Fruit fly (Drosophila melanogaster) whole organism, prepupa: ENCODE measurements around the gene CG18542.

Source experiments
- CG15336 ChIP-seq: fragments of 200-800 bp; sonication (Bioruptor generic); IDR thresholded peaks from 2 replicates; pipeline ENCODE4 v1.3.6; 2022; ENCODE audit warnings: missing biosample characterization, missing genetic modification characterization
- CG3032 ChIP-seq: fragments of 200-800 bp; optimal IDR thresholded peaks from 2 replicates; lab custom pipeline; 2019; ENCODE audit warnings: missing biosample characterization, mild to moderate bottlenecking, missing genetic modification characterization, moderate library complexity
- CG32006 ChIP-seq: fragments of 200-800 bp; sonication (Bioruptor generic); optimal IDR thresholded peaks from 3 replicates; lab custom pipeline; 2017; ENCODE audit warnings: missing biosample characterization, mild to moderate bottlenecking, missing genetic modification characterization
- Hr39 ChIP-seq: fragments of 200-800 bp; sonication (Bioruptor generic); optimal IDR thresholded peaks from 2 replicates; lab custom pipeline; 2016; ENCODE audit warnings: missing biosample characterization, missing genetic modification characterization
- Sox14 ChIP-seq: fragments of 200-800 bp; sonication (Bioruptor generic); optimal IDR thresholded peaks from 3 replicates; lab custom pipeline; 2016; ENCODE audit warnings: missing biosample characterization, missing genetic modification characterization
- esn ChIP-seq: fragments of 200-800 bp; sonication (Bioruptor generic); optimal IDR thresholded peaks from 2 replicates; lab custom pipeline; 2016; ENCODE audit warnings: missing biosample characterization, mild to moderate bottlenecking, missing genetic modification characterization, moderate library complexity
- pdm3 ChIP-seq: fragments of 200-800 bp; sonication (Bioruptor generic); optimal IDR thresholded peaks from 3 replicates; lab custom pipeline; 2016; ENCODE audit warnings: missing biosample characterization, missing genetic modification characterization
- spab ChIP-seq: fragments of 200-800 bp; sonication (Bioruptor generic); optimal IDR thresholded peaks from 2 replicates; lab custom pipeline; 2017; ENCODE audit warnings: missing biosample characterization, mild to moderate bottlenecking, missing genetic modification characterization, missing genetic modification reagents
- topi ChIP-seq: fragments of 200-800 bp; sonication (Bioruptor generic); optimal IDR thresholded peaks from 3 replicates; lab custom pipeline; 2016; ENCODE audit warnings: missing biosample characterization, missing genetic modification characterization
- vri ChIP-seq: fragments of 200-800 bp; sonication (Bioruptor generic); optimal IDR thresholded peaks from 3 replicates; lab custom pipeline; 2016; ENCODE audit warnings: missing biosample characterization, mild to moderate bottlenecking, missing genetic modification characterization

- TF ChIP-seq Hr39 (GFP tag; lab: Kevin White, UChicago) (no peak), CG3032 (no peak), pdm3 (GFP tag; lab: Kevin White, UChicago) (no peak), spab (GFP tag; lab: Kevin White, UChicago) (no peak), CG32006 (GFP tag; lab: Kevin White, UChicago) (no peak), Sox14 (GFP tag; lab: Kevin White, UChicago) (no peak), topi (GFP tag; lab: Kevin White, UChicago) (no peak), CG15336 (GFP tag; lab: Robert Waterston, UW) (no peak), esn (no peak), vri (GFP tag; lab: Kevin White, UChicago) (no peak)
These were observed 47.7 kb upstream of the CG18542 start, which contains the start of gene Dh44 for dm6 chr3R:9637882-9638281.
